Fruit fly (Drosophila melanogaster) whole organism, embryonic: ENCODE data around the gene CG31139.

ENCODE experiments used
- CG12391 ChIP-seq: fragments of 200-800 bp; sonication (Bioruptor generic); optimal IDR thresholded peaks from 3 replicates; lab custom pipeline; 2018; ENCODE audit warnings: missing biosample characterization, mild to moderate bottlenecking, missing genetic modification characterization, moderate library complexity
- CG17361 ChIP-seq: fragments of 200-800 bp; sonication (Bioruptor generic); IDR thresholded peaks from 3 replicates; pipeline ENCODE4 v1.3.6; 2022; ENCODE audit warnings: missing biosample characterization, missing genetic modification characterization
- CG18476 ChIP-seq: fragments of 200-800 bp; sonication (Bioruptor generic); optimal IDR thresholded peaks from 2 replicates; lab custom pipeline; 2016; ENCODE audit warnings: missing biosample characterization, mild to moderate bottlenecking, missing genetic modification characterization
- CG18764 ChIP-seq: fragments of 200-800 bp; sonication (Bioruptor generic); optimal IDR thresholded peaks from 3 replicates; lab custom pipeline; 2016; ENCODE audit warnings: missing biosample characterization, missing genetic modification characterization
- CG34224 ChIP-seq: fragments of 200-800 bp; sonication (Bioruptor generic); IDR thresholded peaks from 3 replicates; pipeline ENCODE4 v1.3.6; 2022; ENCODE audit warnings: missing biosample characterization, missing genetic modification characterization; ENCODE audit not compliant: partially characterized antibody
- CG4282 ChIP-seq: fragments of 200-800 bp; sonication (Bioruptor generic); optimal IDR thresholded peaks from 2 replicates; lab custom pipeline; 2016; ENCODE audit warnings: missing biosample characterization, missing genetic modification characterization
- Dad ChIP-seq: fragments of 200-800 bp; sonication (Bioruptor generic); optimal IDR thresholded peaks from 3 replicates; lab custom pipeline; 2016; ENCODE audit warnings: missing biosample characterization, missing genetic modification characterization
- Hr39 ChIP-seq: fragments of >200 bp; optimal IDR thresholded peaks from 2 replicates; lab custom pipeline; 2017
- gsb ChIP-seq: fragments of 200-800 bp; sonication (Bioruptor generic); IDR thresholded peaks from 2 replicates; pipeline ENCODE4 v1.3.6; 2022; ENCODE audit warnings: missing biosample characterization, missing genetic modification characterization
- gt ChIP-seq: fragments of 200-800 bp; sonication (Bioruptor generic); IDR thresholded peaks from 2 replicates; pipeline ENCODE4 v1.3.6; 2022; ENCODE audit warnings: missing biosample characterization, missing genetic modification characterization
- prd ChIP-seq, 3 experiments: fragments of >200 bp in 2 of 3; fragments of 200-800 bp in 1 of 3; sonication (Bioruptor generic) in 1 of 3; optimal IDR thresholded peaks in 2 of 3; IDR thresholded peaks in 1 of 3; 2 replicates in 2 of 3; 3 replicates in 1 of 3; pipeline versions ENCODE4 v1.3.6 to Lab custom; 2017 to 2022; ENCODE audit warnings: missing biosample characterization in 1 of 3, missing genetic modification characterization in 1 of 3
- repo ChIP-seq: fragments of 200-800 bp; sonication (Bioruptor generic); optimal IDR thresholded peaks from 2 replicates; lab custom pipeline; 2016; ENCODE audit warnings: missing biosample characterization, missing genetic modification characterization
- sr ChIP-seq: fragments of 200-800 bp; sonication (Bioruptor generic); IDR thresholded peaks from 3 replicates; pipeline ENCODE4 v1.3.6; 2022; ENCODE audit warnings: missing biosample characterization, missing genetic modification characterization
- ssp ChIP-seq: fragments of 200-800 bp; sonication (Bioruptor generic); IDR thresholded peaks from 2 replicates; pipeline ENCODE4 v1.3.6; 2022; ENCODE audit warnings: missing biosample characterization, missing genetic modification characterization

DNA sequence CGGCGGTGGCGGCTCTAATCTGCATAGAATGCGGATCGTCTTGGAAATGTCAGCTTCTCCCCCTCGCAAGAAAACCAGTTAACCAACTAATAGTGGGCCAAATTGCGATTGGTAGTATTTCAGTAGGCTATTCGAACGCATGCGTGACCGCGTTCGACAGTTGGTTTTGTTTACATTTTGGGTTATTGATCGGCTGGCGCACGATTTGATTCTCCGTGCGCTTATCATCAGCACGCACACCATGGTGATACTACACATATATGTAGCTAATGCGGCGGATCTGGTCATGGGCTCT, 4.7 kb upstream of the CG31139 start:
- TF ChIP-seq repo (GFP tag; lab: Kevin White, UChicago) (no peak), gt (no peak), CG18476 (GFP tag; lab: Kevin White, UChicago) (no peak), CG18764 (GFP tag; lab: Kevin White, UChicago) (no peak), Dad (GFP tag; lab: Kevin White, UChicago) (no peak), sr (GFP tag; lab: Robert Waterston, UW) (no peak), prd (optimal IDR thresholded peaks at IDR 0.05; lab: Kevin White, UChicago) (no peak), prd (GFP tag; IDR thresholded peaks at IDR 0.05; lab: Robert Waterston, UW) (no peak), Hr39 (lab: Kevin White, UChicago) (no peak), CG12391 (tag; lab: Kevin White, UChicago) (no peak), CG4282 (no peak), CG17361 (no peak), CG34224 (GFP tag; lab: Robert Waterston, UW) (no peak), ssp (GFP tag; lab: Robert Waterston, UW) (no peak), gsb (GFP tag; lab: Robert Waterston, UW) (no peak)
